Fruit fly (Drosophila melanogaster): Measurements from ENCODE around the gene CG10026.

DNA sequence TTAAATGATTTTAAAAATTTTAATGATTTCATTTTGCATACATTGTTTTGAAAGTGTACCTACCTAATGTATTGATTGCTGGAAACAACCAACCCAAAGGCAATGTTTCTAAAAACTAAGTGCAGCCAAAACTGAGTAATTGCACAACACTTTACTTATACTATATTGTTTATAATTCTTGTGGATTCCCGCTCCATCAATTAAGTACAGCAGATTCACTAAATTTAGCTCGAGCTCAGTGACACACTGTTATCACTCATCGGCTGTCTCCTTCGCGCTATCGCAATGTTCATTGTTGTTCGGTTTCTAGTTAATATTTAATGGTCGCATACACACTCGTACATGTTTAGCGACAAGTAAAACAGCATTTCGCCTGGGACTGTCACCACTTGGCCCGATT is 1.7 kb downstream of the CG10026 start:
- TF ChIP-seq CG6792 (GFP tag; optimal IDR thresholded peaks at IDR 0.05) (no peak), Sox14 (GFP tag; optimal IDR thresholded peaks at IDR 0.05) (no peak), CG4318 (GFP tag; optimal IDR thresholded peaks at IDR 0.05) (no peak), OdsH (GFP tag; optimal IDR thresholded peaks at IDR 0.05) (no peak), dac (GFP tag; optimal IDR thresholded peaks at IDR 0.05) (no peak), Gug (GFP tag; IDR thresholded peaks at IDR 0.05) (no peak), Lpt (GFP tag; optimal IDR thresholded peaks at IDR 0.05) (no peak)
